Fruit fly (Drosophila melanogaster): ENCODE data around the gene mdy.

mdy gene

DNA sequence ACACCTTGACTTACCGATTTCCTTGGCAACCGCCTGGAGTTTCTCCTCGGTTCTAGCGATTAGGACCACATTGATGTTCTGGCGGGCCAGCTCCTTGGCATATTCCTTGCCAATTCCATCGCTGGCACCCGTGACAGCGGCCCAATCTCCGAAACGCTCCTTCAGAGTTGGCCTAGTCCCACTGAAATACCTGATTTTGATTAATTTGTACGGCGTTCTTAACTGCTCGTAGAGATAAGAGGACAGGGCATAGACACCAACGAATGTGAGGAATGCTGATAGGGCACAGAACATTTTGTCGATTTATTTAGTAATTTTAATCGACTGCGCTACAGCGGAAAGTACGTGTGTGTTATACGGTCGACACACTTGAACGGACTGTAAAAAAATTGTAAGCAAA, 44.7 kb downstream of the mdy start, which contains the start of gene CG6012:
CG6012 (minus strand) TSS at position 364 of the 400 bp plus-strand sequence.
- no peak for TF ChIP-seq CG9139 (GFP tag; optimal IDR thresholded peaks at IDR 0.05)
- peak; percentile 11 for TF ChIP-seq vri (GFP tag; optimal IDR thresholded peaks at IDR 0.05)

DNA sequence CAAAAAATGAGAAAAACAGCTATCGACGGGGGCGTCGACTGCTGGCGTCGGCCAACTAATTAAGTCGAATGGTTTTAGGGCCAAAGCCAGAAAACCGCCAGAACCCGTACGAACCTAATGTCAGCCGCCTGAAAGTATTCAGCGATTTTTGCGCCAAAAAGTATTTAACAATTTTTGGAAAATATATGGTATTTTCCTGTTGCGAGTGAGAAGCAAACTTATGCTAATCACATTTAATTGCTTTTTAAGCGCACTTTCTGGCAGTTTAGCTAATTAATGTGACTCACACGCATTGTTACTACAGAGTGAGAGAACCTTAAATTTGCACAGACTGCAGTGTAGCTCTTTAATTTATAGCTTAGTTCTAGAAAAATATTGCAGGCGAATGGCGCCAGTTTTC, 46.1 kb downstream of the mdy start:
- TF ChIP-seq CG8119 (GFP tag; IDR thresholded peaks at IDR 0.05) (no peak), CG11294 (GFP tag; IDR thresholded peaks at IDR 0.05) (no peak), CG3919 (GFP tag; optimal IDR thresholded peaks at IDR 0.05) (no peak), CG31627 (GFP tag; optimal IDR thresholded peaks at IDR 0.05) (no peak), CG34406 (GFP tag; optimal IDR thresholded peaks at IDR 0.05) (no peak), acj6 (GFP tag; optimal IDR thresholded peaks at IDR 0.05) (no peak), Hr38 (GFP tag; optimal IDR thresholded peaks at IDR 0.05) (no peak), Eip75B (GFP tag; optimal IDR thresholded peaks at IDR 0.05) (no peak), CG11762 (GFP tag; optimal IDR thresholded peaks at IDR 0.05; ENCODE audit: insufficient read depth) (no peak), Blimp-1 (GFP tag; optimal IDR thresholded peaks at IDR 0.05) (no peak), spab (GFP tag; optimal IDR thresholded peaks at IDR 0.05) (no peak), Hr4 (GFP tag; optimal IDR thresholded peaks at IDR 0.05) (no peak), dac (GFP tag; optimal IDR thresholded peaks at IDR 0.05) (no peak), CG6276 (GFP tag; optimal IDR thresholded peaks at IDR 0.05) (no peak), eg (GFP tag; IDR thresholded peaks at IDR 0.05) (no peak), Sox14 (GFP tag; optimal IDR thresholded peaks at IDR 0.05) (no peak), pdm3 (GFP tag; optimal IDR thresholded peaks at IDR 0.05) (no peak), topi (GFP tag; optimal IDR thresholded peaks at IDR 0.05) (no peak)

DNA sequence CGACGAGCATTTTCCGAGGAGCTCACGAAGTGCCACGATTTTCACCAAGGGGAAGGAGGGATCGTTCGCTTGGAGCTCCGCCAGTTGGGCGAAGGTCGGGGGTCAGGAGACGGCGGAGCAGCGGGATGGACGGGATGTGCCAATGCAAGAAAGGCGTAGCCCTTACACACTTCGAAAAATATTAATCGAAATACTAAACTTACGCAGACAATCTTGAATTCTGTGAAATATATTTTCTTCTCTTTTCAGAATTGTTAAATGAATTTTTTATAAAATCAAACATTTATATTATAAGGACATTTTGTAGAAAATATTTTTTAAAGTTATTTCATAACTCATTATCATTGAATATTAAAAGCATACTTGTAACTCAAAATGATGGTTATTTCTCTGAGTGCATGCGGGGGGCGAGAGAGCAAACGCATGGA, 52.5 kb downstream of the mdy start:
- TF ChIP-seq CG4318 (GFP tag; optimal IDR thresholded peaks at IDR 0.05) = peak; percentile 35
- peak; percentile 34 for TF ChIP-seq OdsH (GFP tag; optimal IDR thresholded peaks at IDR 0.05)
- peak; percentile 43 for TF ChIP-seq eg (GFP tag; IDR thresholded peaks at IDR 0.05)
- TF ChIP-seq CG31627 (GFP tag; optimal IDR thresholded peaks at IDR 0.05) = no peak
- TF ChIP-seq Eip78C (GFP tag) = peak; percentile 85
- TF ChIP-seq CG32006 (GFP tag; optimal IDR thresholded peaks at IDR 0.05) = peak; percentile 58
- no peak for TF ChIP-seq pdm3 (GFP tag; optimal IDR thresholded peaks at IDR 0.05)
- peak in 1 of 2 experiments; percentile 64 for TF ChIP-seq salr (GFP tag; optimal IDR thresholded peaks at IDR 0.05)
- TF ChIP-seq Met (GFP tag; optimal IDR thresholded peaks at IDR 0.05) = no peak
- TF ChIP-seq achi (GFP tag; optimal IDR thresholded peaks at IDR 0.05) = peak; percentile 45
- TF ChIP-seq CG16779 (tag; optimal IDR thresholded peaks at IDR 0.05) = no peak
- TF ChIP-seq CG11294 (GFP tag; IDR thresholded peaks at IDR 0.05) = no peak; the same call in 1 of the 2 replicates
- TF ChIP-seq CG8119 (GFP tag; IDR thresholded peaks at IDR 0.05) = peak; percentile 74
- no peak for TF ChIP-seq Sox14 (GFP tag; optimal IDR thresholded peaks at IDR 0.05)
- no peak for TF ChIP-seq CG3919 (GFP tag; optimal IDR thresholded peaks at IDR 0.05)
- TF ChIP-seq Eip93F (GFP tag; optimal IDR thresholded peaks at IDR 0.05) = no peak
- no peak for TF ChIP-seq svp (GFP tag)
- TF ChIP-seq Smox (GFP tag; optimal IDR thresholded peaks at IDR 0.05) = no peak
- no peak for TF ChIP-seq Sox102F (GFP tag; optimal IDR thresholded peaks at IDR 0.05)
- TF ChIP-seq Lpt (GFP tag; optimal IDR thresholded peaks at IDR 0.05) = peak; percentile 10
- TF ChIP-seq Hr4 (GFP tag; optimal IDR thresholded peaks at IDR 0.05) = peak; percentile 46
- TF ChIP-seq fd59A (GFP tag; optimal IDR thresholded peaks at IDR 0.05) = no peak
- no peak for TF ChIP-seq ss (GFP tag; optimal IDR thresholded peaks at IDR 0.05)
- peak; percentile 16 for TF ChIP-seq CG34406 (GFP tag; optimal IDR thresholded peaks at IDR 0.05)
- TF ChIP-seq CG15336 (GFP tag; IDR thresholded peaks at IDR 0.05) = peak; percentile 70
- peak; percentile 19 for TF ChIP-seq Eip75B (GFP tag; optimal IDR thresholded peaks at IDR 0.05)
- TF ChIP-seq Ets96B (tag; optimal IDR thresholded peaks at IDR 0.05) = no peak
- no peak for TF ChIP-seq CG6792 (GFP tag; optimal IDR thresholded peaks at IDR 0.05)
- TF ChIP-seq CG10631 (GFP tag; optimal IDR thresholded peaks at IDR 0.05) = peak; percentile 51
- no peak for TF ChIP-seq Blimp-1 (GFP tag; optimal IDR thresholded peaks at IDR 0.05)
- TF ChIP-seq acj6 (GFP tag; optimal IDR thresholded peaks at IDR 0.05) = peak; percentile 2
- no peak for TF ChIP-seq fd85E (GFP tag; optimal IDR thresholded peaks at IDR 0.05)
- TF ChIP-seq CG1621 (tag; optimal IDR thresholded peaks at IDR 0.05) = no peak
- TF ChIP-seq esn (GFP tag; optimal IDR thresholded peaks at IDR 0.05) = no peak
- TF ChIP-seq Hr38 (GFP tag; optimal IDR thresholded peaks at IDR 0.05) = no peak
- TF ChIP-seq spab (GFP tag; optimal IDR thresholded peaks at IDR 0.05) = no peak
- TF ChIP-seq Sox15 (GFP tag; optimal IDR thresholded peaks at IDR 0.05) = no peak
- peak; percentile 54 for TF ChIP-seq Gug (GFP tag; IDR thresholded peaks at IDR 0.05)
- TF ChIP-seq net (GFP tag; optimal IDR thresholded peaks at IDR 0.05) = peak; percentile 42
- TF ChIP-seq CG6276 (GFP tag; optimal IDR thresholded peaks at IDR 0.05) = peak; percentile 28
- no peak for TF ChIP-seq CG9139 (GFP tag; optimal IDR thresholded peaks at IDR 0.05)

All from whole organism, prepupa.